Worm (Caenorhabditis elegans) whole organism, early embryonic: ENCODE data around the gene R144.13.

ENCODE experiments used
- ama-1 ChIP-seq: fragments of 150-350 bp; optimal IDR thresholded peaks from 2 replicates; lab custom pipeline; 2014
- sea-1 ChIP-seq: fragments of 200-800 bp; sonication (Bioruptor generic); conservative IDR thresholded peaks from 2 replicates; pipeline ENCODE4 v1.3.6; 2022; ENCODE audit warnings: missing genetic modification characterization, missing compliant biosample characterization
- tbx-37 ChIP-seq: fragments of 200-800 bp; sonication (Bioruptor generic); conservative IDR thresholded peaks from 2 replicates; pipeline ENCODE4 v1.3.6; 2022; ENCODE audit warnings: missing genetic modification reagents, missing genetic modification characterization, missing compliant biosample characterization
- tra-4 ChIP-seq: sonication (generic microtip); optimal IDR thresholded peaks from 2 replicates; lab custom pipeline; 2017; ENCODE audit warnings: missing genetic modification characterization, missing compliant biosample characterization

DNA sequence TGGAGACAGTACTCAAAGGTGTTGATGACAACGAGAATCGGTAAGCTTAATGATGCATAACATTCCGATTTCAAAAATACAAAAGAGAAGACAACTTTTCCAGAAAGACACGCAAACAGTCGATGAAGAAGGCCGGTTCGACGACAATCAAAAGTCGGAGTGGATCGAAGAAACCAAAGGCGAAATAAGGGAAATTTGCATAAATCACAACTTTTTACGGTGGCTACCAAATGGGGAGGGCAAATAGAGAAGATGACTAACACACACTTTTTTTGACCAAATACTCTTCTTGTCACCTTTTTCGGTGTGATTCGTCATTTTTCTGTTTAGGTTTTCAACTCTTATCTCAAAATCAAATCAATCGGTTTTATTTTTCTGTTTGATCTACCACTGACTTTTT lies 13.1 kb downstream of the R144.13 start, which contains the start of gene C45G9.6:
- TF ChIP-seq ama-1 (lab: Kevin White, UChicago) (no peak), tbx-37 (GFP tag; lab: Robert Waterston, UW) (no peak), tra-4 (no peak), sea-1 (no peak)
